Fruit fly (Drosophila melanogaster) ovary, adult (tissue): Measurements from ENCODE around the gene CG11700.
A peak's percentile ranks its signal among the peaks of the same experiment; 100 is the strongest.

Experiments used
- CG17801 ChIP-seq: fragments of 200-800 bp; optimal IDR thresholded peaks from 2 replicates; lab custom pipeline; 2019; ENCODE audit warnings: missing biosample characterization, mild to moderate bottlenecking, missing genetic modification characterization, moderate library complexity; ENCODE audit not compliant: partially characterized antibody

CG11700 gene

DNA sequence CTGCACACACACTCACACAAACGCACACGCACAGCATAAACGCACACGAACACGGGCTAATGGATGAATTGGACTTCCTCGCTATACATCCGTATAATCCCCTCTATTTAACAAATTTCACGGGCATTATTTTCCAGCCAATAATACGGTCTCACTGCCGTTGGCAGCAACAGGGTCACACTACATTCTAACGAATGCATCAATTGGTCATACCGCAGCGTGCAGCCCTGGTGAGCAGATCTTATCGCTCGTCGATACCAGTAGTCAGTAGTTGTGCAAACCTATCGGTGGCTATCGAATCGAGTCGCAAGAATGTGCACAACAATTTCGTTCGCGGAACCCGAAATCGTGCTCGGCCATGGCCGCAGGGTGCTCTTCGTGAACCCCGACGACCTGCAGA lies 4.5 kb upstream of the CG11700 start, which contains the start of the genes Top3beta and wuho:
TSS of gene Top3beta (minus strand) at position 149 of the 400 bp plus-strand sequence.
TSS of gene wuho (plus strand) at position 259 of the 400 bp plus-strand sequence.
- peak; percentile 71 for TF ChIP-seq CG17801 (GFP tag; lab: Kevin White, UChicago)

DNA sequence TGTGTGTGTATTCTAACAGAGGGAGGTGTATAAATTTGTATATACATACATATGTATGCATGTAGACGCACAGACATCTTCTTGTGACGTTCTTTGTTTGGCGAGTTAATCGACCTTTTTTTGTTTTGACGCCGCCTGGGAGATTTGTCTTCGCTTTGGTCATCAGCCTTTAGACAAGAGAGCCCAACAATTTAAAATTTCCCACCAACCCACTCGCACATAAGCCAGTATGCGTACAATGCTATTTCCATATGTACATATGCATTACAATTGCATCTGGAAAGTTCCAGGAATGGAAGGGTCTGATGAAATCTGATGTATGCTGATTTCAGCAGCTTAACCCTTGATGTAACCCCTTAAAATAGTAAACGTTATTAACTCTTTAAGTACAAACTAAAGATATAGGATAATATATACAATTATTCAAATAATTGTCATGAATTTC lies 3.7 kb downstream of the CG11700 start, which contains the start of gene Ubi-p5E:
TSS of gene Ubi-p5E (minus strand) at position 19 of the 445 bp plus-strand sequence.
- no peak for TF ChIP-seq CG17801 (GFP tag; lab: Kevin White, UChicago)

DNA sequence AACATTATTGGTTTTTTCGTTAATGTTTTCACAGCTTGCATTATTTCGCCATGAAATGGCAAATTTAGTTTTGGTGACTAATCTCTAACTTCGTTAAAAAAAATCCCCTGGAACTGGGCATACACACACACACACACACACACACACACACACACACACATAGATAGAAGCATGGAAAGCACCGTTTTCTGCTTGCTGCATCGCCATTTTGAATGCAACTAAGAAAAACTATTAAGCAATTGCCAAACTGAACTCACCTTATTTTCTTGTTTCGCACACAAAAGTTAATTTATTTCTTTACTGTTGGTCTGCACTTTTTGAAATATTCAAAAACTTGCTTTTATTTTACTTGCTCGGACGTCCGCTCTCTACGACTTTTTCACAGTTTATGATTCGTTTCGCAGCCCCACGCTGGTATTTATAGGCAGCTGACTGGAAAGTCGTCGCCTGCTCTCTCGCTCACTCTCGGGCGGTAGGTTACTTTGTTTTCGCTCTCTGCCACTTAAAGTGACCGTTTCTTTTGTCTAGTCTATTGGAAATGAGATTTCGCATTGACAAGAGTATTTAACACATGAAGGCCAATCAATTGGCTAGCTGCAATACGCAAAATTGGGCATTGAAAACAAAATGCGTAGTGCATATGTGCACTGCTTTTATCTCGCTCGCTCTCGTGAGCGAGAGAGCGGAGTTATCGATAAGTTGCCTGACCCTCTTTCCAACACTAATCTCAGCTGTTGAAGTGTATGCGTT lies 4.3 kb downstream of the CG11700 start:
- peak; percentile 64 for TF ChIP-seq CG17801 (GFP tag; lab: Kevin White, UChicago)

DNA sequence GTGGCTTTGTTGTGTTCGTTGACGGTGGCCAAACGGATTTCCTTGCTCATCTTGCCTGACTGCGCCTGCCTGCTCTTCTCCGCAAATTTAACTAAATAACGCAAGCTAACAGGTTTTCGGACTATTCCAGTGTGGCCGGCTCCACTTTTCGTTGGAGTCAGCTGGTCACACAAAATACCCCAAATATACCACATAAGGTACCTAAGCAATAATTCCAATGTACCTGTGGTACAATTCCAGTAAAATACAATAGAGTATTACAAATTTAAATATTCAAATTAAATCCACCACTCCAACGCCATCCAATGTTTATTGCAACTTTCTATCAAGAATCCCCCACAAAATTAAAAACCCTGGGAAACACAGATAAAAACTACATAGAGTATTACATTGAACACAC lies 6.8 kb downstream of the CG11700 start, which contains the start of gene CG3566:
TSS of gene CG3566 (minus strand) at position 135 of the 400 bp plus-strand sequence.
- no peak for TF ChIP-seq CG17801 (GFP tag; lab: Kevin White, UChicago)

DNA sequence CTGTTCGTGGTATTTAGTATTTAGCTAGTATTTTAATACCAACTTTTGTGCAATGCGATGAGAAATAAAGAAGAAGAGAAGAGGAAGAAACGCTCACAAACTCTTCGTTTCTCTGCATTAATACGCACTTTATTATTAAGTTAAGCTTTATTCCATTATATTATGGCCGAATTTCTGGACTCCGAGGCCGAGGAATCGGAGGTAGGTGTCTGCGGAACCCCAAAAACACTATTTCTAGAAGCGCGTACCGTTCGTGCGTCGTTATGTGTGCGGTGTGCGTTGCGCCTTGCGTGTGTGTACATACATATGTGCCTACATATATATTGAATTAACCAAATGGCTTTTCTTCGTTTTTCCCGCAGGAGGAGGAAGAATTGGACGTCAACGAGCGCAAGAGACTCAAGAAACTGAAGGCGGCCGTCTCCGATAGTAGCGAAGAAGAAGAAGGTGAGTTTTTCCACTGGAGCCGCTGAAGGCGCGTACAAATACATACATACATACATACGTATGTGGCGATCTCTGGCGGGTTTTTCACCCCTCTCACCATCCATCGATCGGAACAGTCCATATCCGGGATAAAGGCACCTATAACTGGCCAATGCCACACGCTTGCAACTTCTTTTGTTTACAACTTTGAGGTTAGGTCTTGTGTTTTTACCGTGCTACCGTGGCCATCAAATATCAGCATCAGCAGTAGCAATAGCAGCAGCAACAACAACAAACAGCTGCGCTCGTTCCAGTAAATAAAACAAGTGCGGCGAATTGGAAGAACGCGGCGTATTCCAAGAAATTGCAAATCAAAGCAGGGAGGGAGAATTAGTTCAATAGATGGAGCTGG lies 15.4 kb downstream of the CG11700 start, which contains the start of gene Spt6:
TSS of gene Spt6 (plus strand) at position 53 of the 838 bp plus-strand sequence.
- TF ChIP-seq CG17801 (GFP tag; lab: Kevin White, UChicago) = peak; percentile 34

DNA sequence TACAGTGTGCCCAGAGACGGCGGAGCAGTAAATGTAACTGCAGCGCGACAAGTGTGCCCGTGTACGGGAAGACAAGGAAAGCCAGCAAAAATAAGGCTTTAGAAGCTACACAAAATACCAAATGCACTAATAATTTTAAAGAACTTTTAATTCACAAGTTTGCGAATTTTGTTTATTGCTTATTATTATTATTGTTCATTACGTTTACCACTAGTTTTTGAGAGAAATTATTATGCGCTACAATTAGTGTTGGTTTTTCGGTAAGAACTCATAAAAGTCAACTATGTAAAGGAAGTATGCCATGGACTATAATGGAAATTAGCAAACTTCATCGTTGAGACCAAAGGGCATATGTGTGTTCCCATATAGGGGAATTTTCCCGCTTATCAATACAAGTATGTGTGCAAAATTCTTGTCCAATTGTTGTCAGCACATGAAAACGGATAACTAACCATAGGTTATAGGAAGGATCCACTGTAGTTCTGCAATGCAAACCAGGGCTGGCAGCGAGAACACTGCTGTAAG lies 16.1 kb downstream of the CG11700 start, which contains the start of gene schlank:
TSS of gene schlank (minus strand) at position 42 of the 525 bp plus-strand sequence.
- no peak for TF ChIP-seq CG17801 (GFP tag; lab: Kevin White, UChicago)

DNA sequence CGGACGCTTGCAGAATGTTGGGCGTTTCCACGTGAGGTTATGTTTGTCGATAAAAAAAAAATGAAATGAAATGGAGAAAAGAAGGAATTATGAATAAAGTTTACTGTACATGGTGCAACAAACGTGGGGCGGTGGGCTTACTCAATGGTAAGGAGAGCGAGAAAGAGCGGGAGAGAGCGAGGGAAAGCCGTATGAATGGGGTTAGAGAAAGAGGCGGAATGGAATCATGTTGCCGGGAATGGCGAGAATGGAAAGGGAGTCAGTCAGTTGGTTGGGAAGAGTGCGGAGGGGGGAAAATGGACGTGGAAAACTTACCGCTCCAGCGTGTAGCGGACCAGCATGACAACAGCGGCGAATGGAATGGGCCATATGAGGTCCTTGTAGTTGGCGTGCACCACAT lies 17.3 kb downstream of the CG11700 start:
- TF ChIP-seq CG17801 (GFP tag; lab: Kevin White, UChicago) = no peak

DNA sequence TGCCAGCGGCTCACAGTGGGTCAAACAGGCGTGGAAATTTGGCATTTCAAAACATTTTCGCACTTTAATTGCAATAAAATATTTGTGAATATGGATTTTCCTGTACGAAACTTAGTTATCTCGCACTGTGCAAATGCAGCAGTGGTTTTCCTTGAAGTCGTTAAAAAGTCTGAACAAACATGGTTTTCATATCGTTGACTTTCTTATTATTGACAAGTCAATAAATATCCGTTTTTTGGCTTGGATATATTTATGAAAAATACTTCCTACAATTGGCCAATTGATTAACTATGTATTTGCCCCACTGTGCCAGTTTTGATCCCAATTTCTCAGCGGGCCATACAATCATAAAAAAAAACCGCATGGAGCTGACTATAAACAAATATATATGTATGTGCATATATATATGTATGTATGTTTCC lies 17.9 kb downstream of the CG11700 start:
- peak; percentile 95 for TF ChIP-seq CG17801 (GFP tag; lab: Kevin White, UChicago)

DNA sequence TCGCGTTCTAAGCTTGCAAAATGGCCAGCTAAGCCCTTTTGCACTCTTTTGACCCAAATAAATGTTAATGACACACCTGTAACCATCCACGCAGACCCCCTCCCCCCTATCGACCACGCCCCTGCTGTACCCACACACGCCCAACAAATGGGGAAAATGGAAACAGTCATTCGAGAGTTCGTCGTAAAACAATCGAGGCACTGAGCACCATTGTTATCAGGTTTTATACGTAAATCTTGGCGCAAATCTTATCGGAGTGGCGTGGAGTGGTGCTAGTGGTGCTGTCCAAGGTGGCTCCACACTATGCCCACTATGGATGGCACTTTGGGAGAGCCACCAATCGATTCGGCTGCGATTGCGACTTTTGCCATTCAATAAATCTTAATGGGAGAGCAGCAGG lies 18.9 kb downstream of the CG11700 start:
- no peak for TF ChIP-seq CG17801 (GFP tag; lab: Kevin White, UChicago)

DNA sequence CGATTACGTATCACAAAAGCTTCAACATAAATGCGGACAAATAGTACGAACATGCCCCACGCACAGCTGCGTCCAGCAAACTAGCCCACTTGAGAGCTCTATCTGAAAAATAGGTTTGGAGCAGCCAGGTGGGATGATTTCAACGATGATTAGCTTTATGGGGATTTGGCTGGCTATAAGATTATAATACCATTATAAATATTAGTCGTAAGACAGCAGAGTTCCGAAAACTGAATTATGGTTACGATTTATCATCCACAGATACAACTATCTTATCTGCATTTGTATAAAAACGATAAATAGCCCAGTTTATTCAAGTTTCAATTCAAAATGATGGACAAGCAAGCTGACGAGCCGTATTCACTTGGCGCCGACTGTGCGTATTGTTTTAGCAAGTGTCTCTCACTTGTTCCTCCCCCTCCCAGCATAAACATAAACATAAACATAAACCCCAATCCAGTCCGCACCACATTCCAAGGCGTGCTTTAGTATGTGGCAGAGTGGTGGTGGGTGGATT lies 19.7 kb downstream of the CG11700 start:
- no peak for TF ChIP-seq CG17801 (GFP tag; lab: Kevin White, UChicago)

DNA sequence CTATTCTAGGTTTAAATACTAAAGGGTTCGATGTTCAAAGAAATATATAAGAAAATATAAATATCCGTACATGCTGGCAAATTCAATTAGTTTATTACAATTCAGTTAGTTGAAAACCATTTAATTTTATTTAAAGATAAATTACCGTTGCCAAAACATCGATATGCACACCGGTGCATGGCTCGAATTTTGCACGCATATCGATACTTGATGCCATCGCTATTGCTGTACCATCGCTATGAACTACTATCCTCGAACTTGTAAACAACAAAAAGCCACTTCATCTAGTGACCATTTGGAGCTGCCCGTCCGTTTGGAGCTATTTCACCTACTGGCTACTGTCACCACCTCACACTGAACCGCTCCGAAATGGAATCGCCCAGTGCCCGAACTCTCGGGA lies 22.5 kb downstream of the CG11700 start, which contains the start of gene Josd:
TSS of gene Josd (plus strand) at position 270 of the 400 bp plus-strand sequence.
- TF ChIP-seq CG17801 (GFP tag; lab: Kevin White, UChicago) = no peak

DNA sequence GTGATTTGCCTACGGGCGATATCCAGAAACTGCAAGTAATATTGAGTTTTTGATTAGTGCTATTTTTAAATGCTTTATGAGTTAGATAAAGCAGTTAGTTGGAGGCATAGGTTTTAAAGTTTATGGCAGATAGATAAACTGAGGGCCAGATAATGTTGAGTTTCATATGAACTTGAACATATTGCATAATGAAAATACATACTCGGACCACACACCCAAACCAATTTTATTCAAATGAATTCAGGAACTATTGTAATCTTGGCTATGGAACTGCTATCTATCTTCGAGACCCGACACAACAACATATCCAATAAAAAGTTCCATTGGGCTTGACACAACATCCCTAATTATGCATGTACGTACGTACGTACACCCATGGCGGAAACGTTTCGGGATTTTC lies 23.7 kb downstream of the CG11700 start:
- no peak for TF ChIP-seq CG17801 (GFP tag; lab: Kevin White, UChicago)

DNA sequence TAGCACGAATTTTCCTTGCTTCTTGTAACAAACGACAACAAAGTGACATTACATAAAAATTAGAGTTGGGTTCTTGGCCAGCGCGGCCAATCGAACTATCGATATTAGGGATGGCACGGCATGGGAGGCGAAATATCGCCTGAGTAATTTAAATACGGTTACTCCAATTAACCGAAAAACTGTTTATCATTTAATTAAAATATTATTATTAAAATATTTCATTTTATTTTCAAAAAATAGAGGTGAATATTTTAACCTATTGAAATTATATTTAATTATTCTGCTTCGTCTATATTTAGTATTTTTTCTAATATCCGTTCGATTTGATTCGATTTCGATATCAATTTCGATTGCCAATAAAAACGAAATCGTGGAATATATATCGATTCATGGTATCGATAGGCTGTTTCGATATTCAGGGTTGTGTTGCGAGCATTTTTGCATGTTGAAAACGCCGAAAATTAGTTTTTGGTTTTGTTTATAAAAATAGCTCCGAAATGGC lies 27.9 kb downstream of the CG11700 start, which contains the start of the genes Rbcn-3A and Spx:
TSS of gene Rbcn-3A (minus strand) at position 74 of the 502 bp plus-strand sequence.
TSS of gene Spx (plus strand) at position 409 of the 502 bp plus-strand sequence.
- TF ChIP-seq CG17801 (GFP tag; lab: Kevin White, UChicago) = peak; percentile 35
